Worm (Caenorhabditis elegans) whole organism, late embryonic: ENCODE data around the gene T06A10.106.

Experiments used
- ama-1 ChIP-seq: fragments of 150-350 bp; optimal IDR thresholded peaks from 2 replicates; lab custom pipeline; 2014
- dve-1 ChIP-seq: sonication (generic microtip); optimal IDR thresholded peaks from 2 replicates; lab custom pipeline; 2017; ENCODE audit warnings: antibody characterized with exemption, mild to moderate bottlenecking, missing genetic modification characterization, missing compliant biosample characterization
- sox-4 ChIP-seq: sonication (generic microtip); optimal IDR thresholded peaks from 2 replicates; lab custom pipeline; 2017; ENCODE audit warnings: mild to moderate bottlenecking, missing genetic modification characterization, inconsistent platforms, missing compliant biosample characterization

ce11 chrIV:16828698-16829097, 40.1 kb downstream of the T06A10.106 start, which contains the start of gene Y116A8A.6:
- no peak for TF ChIP-seq sox-4 (tag; lab: Kevin White, UChicago)
- no peak for TF ChIP-seq ama-1 (lab: Kevin White, UChicago)
- no peak for TF ChIP-seq dve-1 (tag; lab: Kevin White, UChicago)
